Fruit fly (Drosophila melanogaster): ENCODE measurements around the gene CG18048.
A peak's percentile ranks its signal among the peaks of the same experiment; 100 is the strongest.

CG18048 gene

DNA sequence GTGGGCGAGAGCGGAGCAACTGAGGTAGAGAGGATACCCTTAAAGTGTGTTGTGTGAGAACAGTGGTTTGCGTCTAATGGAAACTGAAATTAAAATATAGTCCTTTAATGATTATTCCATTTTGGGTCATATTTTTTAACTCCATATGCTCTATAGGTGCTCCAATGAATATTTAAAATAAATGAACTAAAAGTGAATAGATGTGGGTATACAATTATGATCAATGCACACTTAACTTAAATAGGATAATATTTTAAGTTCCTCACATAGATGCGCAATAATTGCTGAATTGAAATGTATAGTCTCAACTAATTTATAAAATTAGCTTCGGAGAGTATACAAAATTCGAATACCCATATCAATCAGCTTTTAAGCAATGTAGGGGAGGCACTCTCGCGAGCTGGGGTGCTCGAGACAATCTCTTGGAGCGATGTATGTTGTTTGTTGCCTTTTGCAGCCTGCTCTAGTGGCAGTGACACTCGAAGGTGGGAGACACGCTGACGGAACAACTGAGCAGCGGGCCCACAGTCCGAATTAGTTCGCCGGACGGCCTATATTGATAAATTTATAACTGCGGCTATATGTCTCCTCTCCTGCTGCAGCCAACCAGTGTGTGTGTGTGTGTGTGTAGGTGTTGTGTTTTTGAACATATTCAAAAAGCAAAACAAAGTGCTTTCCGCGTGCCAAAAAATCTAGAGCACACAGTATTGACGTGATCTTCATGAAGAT, 7.9 kb downstream of the CG18048 start (continued):
- TF ChIP-seq zen2 (GFP tag; IDR thresholded peaks at IDR 0.05; ENCODE audit: partially characterized antibody) = no peak
- no peak for TF ChIP-seq Poxn (GFP tag; IDR thresholded peaks at IDR 0.05)
- TF ChIP-seq nerfin-1 (tag; optimal IDR thresholded peaks at IDR 0.05) = no peak
- peak; percentile 72 for TF ChIP-seq ATbp (GFP tag; optimal IDR thresholded peaks at IDR 0.05)
- TF ChIP-seq CG7745 (tag; optimal IDR thresholded peaks at IDR 0.05) = no peak
- TF ChIP-seq CG8765 (GFP tag; IDR thresholded peaks at IDR 0.05) = no peak
- TF ChIP-seq Side (GFP tag; optimal IDR thresholded peaks at IDR 0.05) = peak; percentile 41
- no peak for TF ChIP-seq ac (GFP tag; optimal IDR thresholded peaks at IDR 0.05)
- TF ChIP-seq pan (optimal IDR thresholded peaks at IDR 0.05) = no peak
- TF ChIP-seq pan (GFP tag; optimal IDR thresholded peaks at IDR 0.05 in 1 of 2, IDR thresholded peaks at IDR 0.05 in 1 of 2) = peak in 1 of 2 experiments; percentile 70
- TF ChIP-seq CG10654 (GFP tag; optimal IDR thresholded peaks at IDR 0.05) = peak; percentile 58
- TF ChIP-seq CG17361 (GFP tag; IDR thresholded peaks at IDR 0.05) = no peak; the same call in 1 of the 3 replicates
- 0 out of 2 replicates have a peak, but pooled peaks have one; percentile 19 for TF ChIP-seq Scr (GFP tag; IDR thresholded peaks at IDR 0.05; ENCODE audit: partially characterized antibody)
- no peak for TF ChIP-seq CG4360 (GFP tag; IDR thresholded peaks at IDR 0.05)
- TF ChIP-seq CG7556 (GFP tag; optimal IDR thresholded peaks at IDR 0.05) = peak; percentile 89
- TF ChIP-seq CG18262 (tag; optimal IDR thresholded peaks at IDR 0.05) = peak; percentile 92
- peak; percentile 83 for TF ChIP-seq Xbp1 (GFP tag; optimal IDR thresholded peaks at IDR 0.05)
- peak; percentile 35 for TF ChIP-seq pum (GFP tag; optimal IDR thresholded peaks at IDR 0.05)
- TF ChIP-seq CG32772 (GFP tag; IDR thresholded peaks at IDR 0.05) = peak; percentile 62
- 0 out of 2 replicates have a peak, but pooled peaks have one; percentile 28 for TF ChIP-seq dati (GFP tag; IDR thresholded peaks at IDR 0.05)
- TF ChIP-seq Hr51 (GFP tag; optimal IDR thresholded peaks at IDR 0.05) = peak in 1 of 2 experiments; percentile 26
- TF ChIP-seq CG16863 (GFP tag; optimal IDR thresholded peaks at IDR 0.05) = peak; percentile 41
- no peak for TF ChIP-seq CkIIα-i1 (GFP tag; IDR thresholded peaks at IDR 0.05)
- peak; percentile 61 for TF ChIP-seq wor (GFP tag; IDR thresholded peaks at IDR 0.05)
- TF ChIP-seq yki (optimal IDR thresholded peaks at IDR 0.05) = no peak
- peak; percentile 77 for TF ChIP-seq CG15011 (GFP tag; optimal IDR thresholded peaks at IDR 0.05)
- peak; percentile 86 for TF ChIP-seq CG10209 (GFP tag; optimal IDR thresholded peaks at IDR 0.05)
- peak; percentile 89 for TF ChIP-seq row (GFP tag; IDR thresholded peaks at IDR 0.05)
- peak; percentile 47; the same call in 1 of the 3 replicates for TF ChIP-seq CG7357 (GFP tag; IDR thresholded peaks at IDR 0.05)
- TF ChIP-seq mirr (GFP tag; optimal IDR thresholded peaks at IDR 0.05) = no peak
- no peak for TF ChIP-seq aop (GFP tag; IDR thresholded peaks at IDR 0.05)
- TF ChIP-seq sna (GFP tag; IDR thresholded peaks at IDR 0.05; ENCODE audit: partially characterized antibody) = no peak
- peak; percentile 32 for TF ChIP-seq CG2116 (GFP tag; optimal IDR thresholded peaks at IDR 0.05)
- no peak for TF ChIP-seq CTCF (GFP tag; optimal IDR thresholded peaks at IDR 0.05)
- TF ChIP-seq twi (tag; optimal IDR thresholded peaks at IDR 0.05) = no peak
- TF ChIP-seq chn (GFP tag; optimal IDR thresholded peaks at IDR 0.05) = peak; percentile 76
- no peak for TF ChIP-seq CG12071 (GFP tag; optimal IDR thresholded peaks at IDR 0.05)
- TF ChIP-seq E2f1 (GFP tag; IDR thresholded peaks at IDR 0.05) = peak; percentile 58
- TF ChIP-seq Gug (GFP tag; IDR thresholded peaks at IDR 0.05) = peak; percentile 18; the same call in 1 of the 4 replicates
- peak; percentile 22 for TF ChIP-seq zfh2 (GFP tag; optimal IDR thresholded peaks at IDR 0.05)
- peak; percentile 84 for TF ChIP-seq CG6689 (GFP tag; IDR thresholded peaks at IDR 0.05)
- TF ChIP-seq emc (GFP tag; optimal IDR thresholded peaks at IDR 0.05) = no peak
- peak; percentile 29 for TF ChIP-seq luna (GFP tag; optimal IDR thresholded peaks at IDR 0.05)
- no peak for TF ChIP-seq slbo (GFP tag; IDR thresholded peaks at IDR 0.05)
- TF ChIP-seq CG7271 (tag; optimal IDR thresholded peaks at IDR 0.05) = no peak
- TF ChIP-seq oc (tag; optimal IDR thresholded peaks at IDR 0.05) = no peak
- TF ChIP-seq Ada2b (GFP tag; IDR thresholded peaks at IDR 0.05) = peak; percentile 32; the same call in 1 of the 2 replicates
- peak; percentile 41 for TF ChIP-seq NK7.1 (GFP tag; optimal IDR thresholded peaks at IDR 0.05)
- peak; percentile 64 for TF ChIP-seq Asciz (GFP tag; optimal IDR thresholded peaks at IDR 0.05)
- no peak for TF ChIP-seq CG43689 (GFP tag; IDR thresholded peaks at IDR 0.05)
- peak; percentile 79 for TF ChIP-seq CG17385 (GFP tag; optimal IDR thresholded peaks at IDR 0.05)
